Worm (Caenorhabditis elegans): ENCODE results near the gene C16C8.8.
"Not testable (repeated sequence)": the region's sequence is repeated elsewhere in the genome, so short reads cannot be mapped to it uniquely, and the experiment has no call there.

Gene C16C8.8

DNA sequence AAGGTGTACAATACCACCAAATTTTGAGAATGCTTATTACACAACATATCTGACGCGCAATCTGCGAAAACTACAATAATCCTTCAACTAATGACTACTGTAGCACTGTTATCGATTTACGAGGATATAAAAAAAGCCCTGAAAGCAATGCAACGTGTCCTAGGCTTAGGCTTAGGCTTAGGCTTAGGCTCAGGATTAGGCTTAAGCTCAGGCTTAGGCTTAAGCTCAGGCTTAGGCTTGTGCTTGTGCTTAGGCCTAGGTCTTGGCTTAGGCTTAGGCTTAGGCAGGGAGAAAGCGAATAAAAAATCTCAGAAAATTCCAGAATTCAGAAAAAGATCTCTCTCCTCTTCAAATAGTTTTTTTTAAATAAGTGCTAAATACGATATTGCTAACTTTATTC, 2.3 kb downstream of the C16C8.8 start:
- TF ChIP-seq sox-4 (tag; optimal IDR thresholded peaks at IDR 0.05) (no peak), syd-9 (tag; optimal IDR thresholded peaks at IDR 0.05) (no peak), dve-1 (tag; optimal IDR thresholded peaks at IDR 0.05) (peak; percentile 79)

ce11 chrII:3458209-3458608, 3.3 kb downstream of the C16C8.8 start, which contains the start of the genes C16C8.26 and C16C8.19:
Gene C16C8.26 (minus strand): TSS chrII:3458309.
Gene C16C8.19 (plus strand): TSS chrII:3458487.
- TF ChIP-seq hlh-13 (GFP tag; optimal IDR thresholded peaks at IDR 0.05) (no peak), F13H6.1 (tag; optimal IDR thresholded peaks at IDR 0.05) (no peak)

DNA sequence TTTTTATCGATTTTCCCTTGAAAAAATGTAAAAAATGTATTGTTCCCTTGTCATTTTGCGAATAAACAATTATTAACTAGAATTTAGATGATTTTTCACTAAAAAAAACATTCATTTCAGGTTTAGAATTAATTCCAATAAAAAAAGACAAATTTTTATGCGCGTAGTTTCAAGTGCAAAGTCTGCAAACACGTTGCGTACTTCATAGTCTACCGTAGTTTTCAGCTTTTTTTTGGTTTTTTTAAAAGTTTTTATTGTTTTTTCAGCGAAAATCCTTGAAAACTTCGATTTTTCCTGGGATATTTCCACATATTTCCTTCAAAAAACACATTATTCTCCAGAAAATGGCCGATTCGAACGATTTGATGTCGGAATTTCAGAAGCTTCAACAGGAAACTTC, 8.0 kb downstream of the C16C8.8 start, which contains the start of gene C16C8.11:
Gene C16C8.11, plus strand, starts transcription at position 188 of the 400 bp plus-strand sequence.
- TF ChIP-seq unc-42 (tag; optimal IDR thresholded peaks at IDR 0.05) = no peak
- no peak for TF ChIP-seq unc-3 (GFP tag; conservative IDR thresholded peaks at IDR 0.05)
- no peak for TF ChIP-seq unc-3 (tag; optimal IDR thresholded peaks at IDR 0.05)
- no peak for TF ChIP-seq npax-4 (tag; optimal IDR thresholded peaks at IDR 0.05)
- no peak for TF ChIP-seq rnt-1 (tag; optimal IDR thresholded peaks at IDR 0.05)
- TF ChIP-seq nhr-232 (tag; optimal IDR thresholded peaks at IDR 0.05) = no peak
- TF ChIP-seq ztf-16 (tag; optimal IDR thresholded peaks at IDR 0.05) = no peak

ce11 chrII:3452421-3452820, 9.1 kb downstream of the C16C8.8 start, which contains the start of gene C16C8.12:
Gene C16C8.12 (plus strand): TSS chrII:3452721.
- TF ChIP-seq ceh-24 (tag; optimal IDR thresholded peaks at IDR 0.05) = no peak
- TF ChIP-seq ceh-6 (GFP tag; optimal IDR thresholded peaks at IDR 0.05) = no peak
- TF ChIP-seq lim-6 (tag; optimal IDR thresholded peaks at IDR 0.05) = no peak
- TF ChIP-seq ceh-14 (tag; optimal IDR thresholded peaks at IDR 0.05) = no peak
- no peak for TF ChIP-seq hlh-13 (GFP tag; optimal IDR thresholded peaks at IDR 0.05)

DNA sequence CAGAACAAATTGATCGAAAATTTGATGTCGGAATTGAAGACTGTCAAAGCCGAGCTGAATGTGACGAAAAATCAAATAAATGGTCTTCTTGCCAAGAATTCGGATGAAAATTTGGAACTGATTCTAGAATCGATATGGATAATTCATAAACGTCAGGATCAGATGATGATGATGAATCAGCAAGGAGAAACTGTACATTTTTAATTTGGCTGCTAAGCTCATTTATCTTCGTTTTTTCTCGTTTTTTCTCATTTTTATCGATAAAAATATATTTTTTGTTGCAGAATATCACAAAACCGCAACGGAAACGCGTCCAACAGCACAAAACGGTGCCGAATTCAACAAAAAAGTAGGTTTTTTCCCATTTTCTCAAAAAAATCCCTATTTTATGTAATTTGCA, 12.0 kb downstream of the C16C8.8 start, which contains the start of gene C16C8.14:
Gene C16C8.14, plus strand, starts transcription at position 301 of the 400 bp plus-strand sequence.
- TF ChIP-seq unc-55 (GFP tag; optimal IDR thresholded peaks at IDR 0.05); tbx-7 (tag; optimal IDR thresholded peaks at IDR 0.05); pax-1 (tag; optimal IDR thresholded peaks at IDR 0.05): not testable (repeated sequence)

DNA sequence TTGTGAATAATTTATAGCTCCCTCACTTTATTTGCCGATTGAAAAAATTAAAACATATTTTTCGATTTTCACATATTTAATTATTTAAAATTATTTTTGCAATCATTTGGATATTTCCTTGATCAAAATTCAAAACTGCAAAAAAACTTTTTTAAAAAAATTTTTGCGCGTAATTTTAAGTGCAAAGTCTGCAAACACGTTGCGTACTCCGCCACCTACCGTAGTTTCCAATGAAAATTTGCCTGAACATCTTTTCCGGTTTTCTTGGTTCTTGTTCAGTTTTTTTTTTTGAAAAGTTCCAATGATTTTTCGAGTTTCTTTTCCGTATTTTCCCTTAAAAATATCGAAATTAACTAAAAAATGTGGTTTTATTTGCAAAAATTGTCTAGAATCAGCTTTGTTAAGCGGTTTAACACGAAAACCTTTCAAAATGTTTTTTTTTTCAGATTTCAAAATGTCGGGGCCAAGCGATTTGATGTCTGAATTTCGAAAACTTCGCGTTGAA, 12.7 kb downstream of the C16C8.8 start, which contains the start of gene C16C8.25:
Gene C16C8.25, plus strand, starts transcription at position 455 of the 505 bp plus-strand sequence.
- TF ChIP-seq dve-1 (tag; optimal IDR thresholded peaks at IDR 0.05) = no peak
- TF ChIP-seq syd-9 (tag; optimal IDR thresholded peaks at IDR 0.05) = no peak
- TF ChIP-seq gmeb-2 (tag; optimal IDR thresholded peaks at IDR 0.05) = no peak
- no peak for TF ChIP-seq zip-5 (tag; optimal IDR thresholded peaks at IDR 0.05)
- no peak for TF ChIP-seq pax-1 (tag; optimal IDR thresholded peaks at IDR 0.05)
- no peak for TF ChIP-seq dmd-4 (tag; optimal IDR thresholded peaks at IDR 0.05; ENCODE audit: borderline replicate concordance)
- no peak for TF ChIP-seq ceh-9 (tag; optimal IDR thresholded peaks at IDR 0.05)
- TF ChIP-seq fkh-10 (GFP tag; optimal IDR thresholded peaks at IDR 0.05) = no peak
- no peak for TF ChIP-seq odd-2 (tag; optimal IDR thresholded peaks at IDR 0.05)
- TF ChIP-seq ceh-22 (tag; optimal IDR thresholded peaks at IDR 0.05) = no peak
- TF ChIP-seq mec-3 (tag; optimal IDR thresholded peaks at IDR 0.05; ENCODE audit: borderline replicate concordance) = no peak
- no peak for TF ChIP-seq ztf-16 (tag; optimal IDR thresholded peaks at IDR 0.05)
- no peak for TF ChIP-seq nfya-1 (tag; optimal IDR thresholded peaks at IDR 0.05)
- no peak for TF ChIP-seq hlh-15 (tag; optimal IDR thresholded peaks at IDR 0.05)
- no peak for TF ChIP-seq T23F11.4 (GFP tag; optimal IDR thresholded peaks at IDR 0.05)

ce11 chrII:3447906-3448305, 13.6 kb downstream of the C16C8.8 start, which contains the start of gene C16C8.21:
Gene C16C8.21 (plus strand): TSS chrII:3448206.
- TF ChIP-seq ceh-34 (tag; optimal IDR thresholded peaks at IDR 0.05) = no peak
- no peak for TF ChIP-seq dve-1 (tag; optimal IDR thresholded peaks at IDR 0.05)
- no peak for TF ChIP-seq Y22D7AL.16 (tag; optimal IDR thresholded peaks at IDR 0.05)
- no peak for TF ChIP-seq odd-2 (tag; optimal IDR thresholded peaks at IDR 0.05)
- no peak for TF ChIP-seq sox-2 (GFP tag; IDR thresholded peaks at IDR 0.05)

All from whole organism, late embryonic.